Worm (Caenorhabditis elegans): ENCODE results near the gene slo-1.

The slo-1 gene

DNA sequence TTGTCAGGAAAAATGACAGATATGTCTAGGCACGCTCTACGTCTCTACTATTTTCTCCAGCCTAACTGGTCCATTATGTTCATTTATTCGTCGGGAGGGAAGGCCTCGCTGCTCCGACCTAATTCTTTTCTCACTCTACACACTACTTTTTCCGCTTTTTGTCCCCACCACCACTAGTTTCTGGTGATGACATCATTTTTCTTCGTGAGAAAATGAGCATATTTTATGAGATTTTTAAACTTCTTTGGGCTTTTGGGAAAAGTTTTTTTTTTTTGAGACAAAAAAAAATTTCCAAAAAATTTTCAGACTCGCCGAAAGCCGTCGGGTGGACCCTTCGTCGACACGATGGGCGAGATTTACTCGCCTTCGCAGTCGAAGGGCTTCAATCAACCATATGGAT lies at the start of gene slo-1:
slo-1 (plus strand) TSS at position 301 of the 400 bp plus-strand sequence.
- TF ChIP-seq pes-1 (GFP tag; IDR thresholded peaks at IDR 0.05) (no peak), scrt-1 (GFP tag; IDR thresholded peaks at IDR 0.05) (no peak), ets-7 (tag; optimal IDR thresholded peaks at IDR 0.05) (no peak), hnd-1 (tag; optimal IDR thresholded peaks at IDR 0.05) (no peak), F13C5.2 (tag; optimal IDR thresholded peaks at IDR 0.05) (no peak), tbx-11 (GFP tag; IDR thresholded peaks at IDR 0.05) (no peak), ceh-13 (GFP tag; optimal IDR thresholded peaks at IDR 0.05) (no peak), tbx-37 (GFP tag; conservative IDR thresholded peaks at IDR 0.05) (no peak), hmbx-1 (tag; optimal IDR thresholded peaks at IDR 0.05) (no peak), B0310.2 (tag; optimal IDR thresholded peaks at IDR 0.05) (no peak), ceh-36 (tag; optimal IDR thresholded peaks at IDR 0.05) (no peak), aly-1 (tag; optimal IDR thresholded peaks at IDR 0.05) (no peak), tra-4 (tag; optimal IDR thresholded peaks at IDR 0.05) (no peak), hmg-4 (GFP tag; optimal IDR thresholded peaks at IDR 0.05) (no peak), ama-1 (optimal IDR thresholded peaks at IDR 0.05) (no peak), flt-1 (GFP tag; IDR thresholded peaks at IDR 0.05) (no peak)

DNA sequence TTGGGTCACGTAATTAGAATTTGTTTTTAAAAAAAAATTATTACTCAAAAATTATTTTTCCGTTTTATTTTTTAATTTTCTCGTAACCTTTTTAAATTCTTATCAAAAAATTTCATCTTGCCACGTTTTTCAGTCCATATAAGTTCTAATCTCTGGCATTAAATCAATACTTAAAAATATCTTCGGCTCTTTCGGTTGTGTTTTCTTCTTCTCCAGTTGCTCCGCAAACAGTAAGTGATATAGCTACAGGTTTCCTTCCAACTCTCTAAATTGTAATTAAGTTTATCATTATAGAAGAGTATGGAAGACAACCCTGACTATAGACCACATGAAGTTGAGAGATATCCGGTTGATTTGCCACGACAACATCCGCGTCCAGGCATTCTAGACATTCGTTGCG lies 47.9 kb upstream of the slo-1 start, which contains the start of gene ZK228.1:
ZK228.1 (plus strand) TSS at position 301 of the 400 bp plus-strand sequence.
- TF ChIP-seq flt-1 (GFP tag; IDR thresholded peaks at IDR 0.05) (no peak), tbx-11 (GFP tag; IDR thresholded peaks at IDR 0.05) (no peak), tra-4 (tag; optimal IDR thresholded peaks at IDR 0.05) (no peak), aly-1 (tag; optimal IDR thresholded peaks at IDR 0.05) (no peak), ceh-36 (tag; optimal IDR thresholded peaks at IDR 0.05) (no peak), ama-1 (optimal IDR thresholded peaks at IDR 0.05) (no peak), B0310.2 (tag; optimal IDR thresholded peaks at IDR 0.05) (no peak), scrt-1 (GFP tag; IDR thresholded peaks at IDR 0.05) (no peak), hmg-4 (GFP tag; optimal IDR thresholded peaks at IDR 0.05) (no peak), hmbx-1 (tag; optimal IDR thresholded peaks at IDR 0.05) (no peak), ets-7 (tag; optimal IDR thresholded peaks at IDR 0.05) (no peak), pes-1 (GFP tag; IDR thresholded peaks at IDR 0.05) (no peak), ceh-13 (GFP tag; optimal IDR thresholded peaks at IDR 0.05) (no peak), sea-1 (GFP tag; conservative IDR thresholded peaks at IDR 0.05) (no peak), hnd-1 (tag; optimal IDR thresholded peaks at IDR 0.05) (no peak), F13C5.2 (tag; optimal IDR thresholded peaks at IDR 0.05) (no peak), tbx-37 (GFP tag; conservative IDR thresholded peaks at IDR 0.05) (no peak)

DNA sequence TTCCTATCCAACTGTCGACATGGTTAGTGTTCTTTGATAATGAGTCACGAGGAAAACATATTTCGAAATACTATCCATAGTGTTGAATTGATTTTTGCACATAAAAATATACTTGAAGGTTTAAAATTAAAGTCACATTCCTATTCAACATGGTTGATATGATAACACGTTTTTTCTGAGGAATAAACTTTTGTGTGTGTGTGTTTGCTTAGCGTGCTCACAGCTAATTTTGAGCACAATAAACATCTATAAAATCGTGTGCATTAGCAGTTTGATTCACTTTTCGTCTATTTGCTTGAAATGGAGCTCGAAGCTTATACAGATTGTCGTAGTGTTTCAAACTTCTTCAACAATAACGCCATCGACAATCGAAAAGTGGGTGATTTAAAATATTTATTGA lies 35.5 kb upstream of the slo-1 start, which contains the start of gene ZK228.10:
ZK228.10 (plus strand) TSS at position 301 of the 400 bp plus-strand sequence.
- TF ChIP-seq aly-1 (tag; optimal IDR thresholded peaks at IDR 0.05) (no peak), ets-7 (tag; optimal IDR thresholded peaks at IDR 0.05) (no peak), ceh-36 (tag; optimal IDR thresholded peaks at IDR 0.05) (no peak), ama-1 (optimal IDR thresholded peaks at IDR 0.05) (no peak), tra-4 (tag; optimal IDR thresholded peaks at IDR 0.05) (no peak), tbx-11 (GFP tag; IDR thresholded peaks at IDR 0.05) (no peak), hmbx-1 (tag; optimal IDR thresholded peaks at IDR 0.05) (no peak), hnd-1 (tag; optimal IDR thresholded peaks at IDR 0.05) (no peak), hmg-4 (GFP tag; optimal IDR thresholded peaks at IDR 0.05) (no peak), flt-1 (GFP tag; IDR thresholded peaks at IDR 0.05) (no peak), F13C5.2 (tag; optimal IDR thresholded peaks at IDR 0.05) (no peak), B0310.2 (tag; optimal IDR thresholded peaks at IDR 0.05) (no peak), tbx-37 (GFP tag; conservative IDR thresholded peaks at IDR 0.05) (no peak)

DNA sequence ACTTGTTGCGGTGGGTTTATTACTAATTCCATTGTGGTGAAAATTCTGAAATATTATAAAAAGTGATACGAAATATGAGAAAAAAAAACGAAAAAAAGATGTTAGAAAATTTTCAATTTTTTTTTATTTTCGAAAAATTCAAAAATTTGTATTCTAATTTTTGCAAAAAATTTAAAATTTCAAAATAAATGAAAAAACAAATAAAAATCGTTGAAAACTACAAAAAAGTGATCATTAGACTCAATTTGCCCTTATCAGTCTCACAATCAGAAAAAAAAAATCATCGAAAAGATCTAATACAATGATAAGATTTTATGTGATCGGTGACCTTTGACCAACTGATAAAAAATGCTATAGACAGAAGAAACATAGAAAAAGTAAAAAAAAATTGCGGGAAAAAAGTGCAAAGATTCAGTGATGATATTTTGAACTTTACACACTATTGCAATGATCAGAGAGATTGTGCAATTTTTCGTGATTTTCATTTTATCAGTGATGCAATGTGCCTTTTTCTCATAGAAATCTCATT lies 30.8 kb upstream of the slo-1 start, which contains the start of gene ZK228.3:
ZK228.3 (minus strand) TSS at position 51 of the 529 bp plus-strand sequence.
- TF ChIP-seq hnd-1 (tag; optimal IDR thresholded peaks at IDR 0.05) (no peak), tra-4 (tag; optimal IDR thresholded peaks at IDR 0.05) (no peak), tbx-11 (GFP tag; IDR thresholded peaks at IDR 0.05) (no peak), sea-1 (GFP tag; conservative IDR thresholded peaks at IDR 0.05) (no peak), hmg-4 (GFP tag; optimal IDR thresholded peaks at IDR 0.05) (no peak), aly-1 (tag; optimal IDR thresholded peaks at IDR 0.05) (no peak), B0310.2 (tag; optimal IDR thresholded peaks at IDR 0.05) (no peak), scrt-1 (GFP tag; IDR thresholded peaks at IDR 0.05) (no peak), tbx-37 (GFP tag; conservative IDR thresholded peaks at IDR 0.05) (no peak), pes-1 (GFP tag; IDR thresholded peaks at IDR 0.05) (no peak)

DNA sequence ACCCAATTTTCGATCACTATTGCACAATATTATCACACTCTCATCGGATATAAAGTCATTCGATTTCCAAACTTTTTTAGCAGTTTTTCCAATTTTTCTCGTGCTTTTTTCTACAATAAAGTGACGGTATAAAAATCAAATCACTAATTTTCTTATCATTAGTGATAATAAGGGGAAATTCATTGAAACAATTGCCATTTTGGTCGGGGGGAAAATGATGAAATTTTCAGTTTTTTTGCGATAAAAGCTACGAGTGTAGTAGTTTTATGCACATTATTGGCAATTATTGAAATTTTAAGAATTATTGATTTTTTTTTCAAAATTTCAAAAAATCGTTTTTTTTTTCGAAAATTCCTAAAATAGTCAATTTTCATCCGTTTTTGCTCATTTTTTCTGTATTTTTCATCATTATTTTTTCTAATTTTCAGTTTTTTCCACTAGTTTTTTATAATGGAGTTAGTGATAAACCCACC lies 29.7 kb upstream of the slo-1 start, which contains the start of gene ZK228.4:
ZK228.4 (plus strand) TSS at position 423 of the 473 bp plus-strand sequence.
- no peak for TF ChIP-seq tbx-11 (GFP tag; IDR thresholded peaks at IDR 0.05)
- TF ChIP-seq flt-1 (GFP tag; IDR thresholded peaks at IDR 0.05) = no peak
- no peak for TF ChIP-seq scrt-1 (GFP tag; IDR thresholded peaks at IDR 0.05)
- TF ChIP-seq hmg-4 (GFP tag; optimal IDR thresholded peaks at IDR 0.05) = no peak
- no peak for TF ChIP-seq ama-1 (optimal IDR thresholded peaks at IDR 0.05)
- TF ChIP-seq aly-1 (tag; optimal IDR thresholded peaks at IDR 0.05) = no peak
- no peak for TF ChIP-seq ceh-13 (GFP tag; optimal IDR thresholded peaks at IDR 0.05)

DNA sequence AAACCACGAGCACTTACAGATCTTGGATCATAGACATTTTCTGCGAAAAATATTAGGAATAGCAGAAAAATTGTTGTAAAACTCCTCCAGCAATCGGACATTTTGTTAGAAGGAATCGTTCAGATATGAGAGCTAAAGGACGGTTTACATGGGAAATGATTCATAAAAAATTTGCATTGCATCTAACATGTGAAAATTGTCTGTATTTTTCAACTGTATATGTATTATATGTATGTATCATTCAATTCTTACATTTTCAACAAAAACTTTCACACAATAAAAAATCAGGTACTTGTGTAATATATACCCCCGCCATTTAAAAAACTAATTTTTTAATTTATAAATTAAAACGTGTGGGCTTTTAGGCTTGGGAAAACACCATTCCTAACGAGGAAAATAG lies 24.0 kb upstream of the slo-1 start, which contains the start of gene ZK228.13:
ZK228.13 (minus strand) TSS at position 101 of the 400 bp plus-strand sequence.
- TF ChIP-seq tra-4 (tag; optimal IDR thresholded peaks at IDR 0.05) (no peak), ets-7 (tag; optimal IDR thresholded peaks at IDR 0.05) (no peak), B0310.2 (tag; optimal IDR thresholded peaks at IDR 0.05) (no peak), tbx-11 (GFP tag; IDR thresholded peaks at IDR 0.05) (no peak), pes-1 (GFP tag; IDR thresholded peaks at IDR 0.05) (no peak), hmg-4 (GFP tag; optimal IDR thresholded peaks at IDR 0.05) (no peak), F13C5.2 (tag; optimal IDR thresholded peaks at IDR 0.05) (no peak), sea-1 (GFP tag; conservative IDR thresholded peaks at IDR 0.05) (no peak), hmbx-1 (tag; optimal IDR thresholded peaks at IDR 0.05) (no peak), ceh-13 (GFP tag; optimal IDR thresholded peaks at IDR 0.05) (no peak)

DNA sequence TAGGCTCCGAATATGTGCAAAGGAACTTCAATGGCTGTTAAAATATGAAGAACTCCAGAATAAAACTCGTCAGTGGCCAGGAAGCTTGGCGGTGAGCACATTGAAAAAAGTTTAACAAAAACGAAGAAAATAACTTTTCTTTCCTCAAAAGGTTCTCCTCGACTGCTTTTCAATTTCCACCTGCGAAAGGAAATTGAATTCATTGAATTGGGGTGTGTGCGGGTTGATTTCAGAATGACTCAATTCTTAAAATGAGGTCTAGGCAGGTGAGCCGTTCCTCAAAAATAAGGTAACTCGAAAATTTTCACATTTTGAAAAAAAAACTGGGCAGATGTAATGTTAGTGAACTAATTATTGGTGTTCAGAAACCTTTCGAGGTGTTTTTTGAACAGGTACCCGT lies 18.6 kb upstream of the slo-1 start, which contains the start of gene srh-182:
srh-182 (minus strand) TSS at position 101 of the 400 bp plus-strand sequence.
- no peak for TF ChIP-seq aly-1 (tag; optimal IDR thresholded peaks at IDR 0.05)
- no peak for TF ChIP-seq ceh-13 (GFP tag; optimal IDR thresholded peaks at IDR 0.05)
- no peak for TF ChIP-seq sea-1 (GFP tag; conservative IDR thresholded peaks at IDR 0.05)
- TF ChIP-seq hnd-1 (tag; optimal IDR thresholded peaks at IDR 0.05) = no peak
- no peak for TF ChIP-seq B0310.2 (tag; optimal IDR thresholded peaks at IDR 0.05)
- TF ChIP-seq ceh-36 (tag; optimal IDR thresholded peaks at IDR 0.05) = no peak
- no peak for TF ChIP-seq pes-1 (GFP tag; IDR thresholded peaks at IDR 0.05)
- no peak for TF ChIP-seq tbx-37 (GFP tag; conservative IDR thresholded peaks at IDR 0.05)

Measured in whole organism, early embryonic.